Comparison of ENCODE assay signal across 5 fruit fly cellular contexts in the genomic region with DNA sequence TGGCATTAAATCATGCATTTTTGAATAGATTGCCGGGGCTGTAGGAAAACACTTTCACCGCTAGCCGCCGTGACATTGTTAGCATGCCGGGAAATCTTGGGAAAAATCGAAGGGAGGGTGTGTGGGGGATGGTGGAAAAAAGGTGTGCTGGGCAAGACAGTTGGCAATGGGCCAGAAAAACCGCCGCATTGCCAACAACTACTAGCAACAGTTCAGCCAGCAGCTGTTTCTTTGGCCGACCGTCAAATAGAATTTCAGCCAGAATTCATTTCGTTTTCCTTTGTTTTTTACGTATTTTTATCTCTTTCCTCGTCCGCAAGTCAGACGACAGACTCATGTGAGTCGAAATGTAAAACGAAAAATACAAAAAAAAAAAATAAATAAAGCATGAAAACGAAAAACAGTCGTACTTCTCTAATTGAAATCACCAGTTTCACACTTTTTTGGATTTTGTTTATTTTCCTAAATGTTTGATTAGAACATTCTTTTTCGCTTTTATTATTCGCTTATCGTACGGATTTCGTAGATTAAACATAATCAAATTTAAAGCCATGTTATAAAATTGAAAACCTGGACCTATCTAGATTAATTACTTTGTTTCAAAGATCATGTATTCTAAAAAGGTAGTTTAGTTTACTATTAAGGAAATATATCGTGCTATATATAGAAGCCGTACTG.
A peak's percentile ranks its signal among the peaks of the same experiment; 100 is the strongest.
TF ChIP-seq lines count a peak whose summit lies in the region.

No protein-coding gene starts in this region.

- TF ChIP-seq CTCF in whole organism, embryonic (GFP tag; optimal IDR thresholded peaks at IDR 0.05; lab: Kevin White, UChicago) = no peak

TF ChIP-seq in whole organism, adult, 20 proteins besides CTCF, POLR2A, EP300 and RAD21:
- TF ChIP-seq toe (GFP tag; optimal IDR thresholded peaks at IDR 0.05; lab: Kevin White, UChicago) = peak; percentile 17
- no peak for TF ChIP-seq ovo (GFP tag; optimal IDR thresholded peaks at IDR 0.05; lab: Kevin White, UChicago)
- TF ChIP-seq pad (GFP tag; optimal IDR thresholded peaks at IDR 0.05; lab: Kevin White, UChicago) = peak; percentile 6
- peak; percentile 65 for TF ChIP-seq CG14711 (tag; optimal IDR thresholded peaks at IDR 0.05; lab: Kevin White, UChicago)
- no peak for TF ChIP-seq CG7045 (GFP tag; optimal IDR thresholded peaks at IDR 0.05; lab: Kevin White, UChicago)
- TF ChIP-seq CG11617 (GFP tag; optimal IDR thresholded peaks at IDR 0.05; lab: Kevin White, UChicago) = peak; percentile 57
- TF ChIP-seq Hr96 (GFP tag; optimal IDR thresholded peaks at IDR 0.05; lab: Kevin White, UChicago) = peak; percentile 53
- TF ChIP-seq CG1620 (GFP tag; optimal IDR thresholded peaks at IDR 0.05; lab: Kevin White, UChicago) = no peak
- peak; percentile 37 for TF ChIP-seq Mnt (GFP tag; optimal IDR thresholded peaks at IDR 0.05; lab: Kevin White, UChicago)
- peak; percentile 77 for TF ChIP-seq CG33017 (tag; optimal IDR thresholded peaks at IDR 0.05; lab: Kevin White, UChicago)
- TF ChIP-seq CG7101 (tag; optimal IDR thresholded peaks at IDR 0.05; lab: Kevin White, UChicago) = peak; percentile 68
- no peak for TF ChIP-seq CG12768 (GFP tag; optimal IDR thresholded peaks at IDR 0.05; lab: Kevin White, UChicago)
- peak; percentile 48 for TF ChIP-seq bab1 (GFP tag; optimal IDR thresholded peaks at IDR 0.05; lab: Kevin White, UChicago)
- TF ChIP-seq kay (GFP tag; lab: Kevin White, UChicago; ENCODE audit: borderline replicate concordance) = peak; percentile 83
- TF ChIP-seq CG5204 (GFP tag; optimal IDR thresholded peaks at IDR 0.05; lab: Kevin White, UChicago) = peak; percentile 56

TF ChIP-seq in whole organism, embryonic, 481 proteins besides CTCF, POLR2A, EP300 and RAD21 (continues in another document):
- TF ChIP-seq Med (GFP tag; lab: Kevin White, UChicago) (peak; percentile 73), Fer1 (GFP tag; optimal IDR thresholded peaks at IDR 0.05; lab: Kevin White, UChicago) (peak; percentile 69), slbo (GFP tag; IDR thresholded peaks at IDR 0.05; lab: Robert Waterston, UW) (peak; percentile 35), CG13424 (tag; optimal IDR thresholded peaks at IDR 0.05; lab: Kevin White, UChicago) (peak; percentile 53), CG6683 (GFP tag; optimal IDR thresholded peaks at IDR 0.05; lab: Kevin White, UChicago) (peak; percentile 4), Adf1 (GFP tag; IDR thresholded peaks at IDR 0.05; lab: Robert Waterston, UW) (0 out of 2 replicates have a peak, but pooled peaks have one; percentile 6), bcd (GFP tag; optimal IDR thresholded peaks at IDR 0.05; lab: Kevin White, UChicago) (peak; percentile 5), Ada2b (GFP tag; IDR thresholded peaks at IDR 0.05; lab: Robert Waterston, UW) (0 out of 2 replicates have a peak, but pooled peaks have one; percentile 26), Atf6 (GFP tag; IDR thresholded peaks at IDR 0.05; lab: Robert Waterston, UW) (peak; percentile 28; the same call in 1 of the 2 replicates), Rfx (GFP tag; IDR thresholded peaks at IDR 0.05; lab: Robert Waterston, UW) (peak; percentile 41), seq (GFP tag; IDR thresholded peaks at IDR 0.05; lab: Robert Waterston, UW) (no peak), Hr51 (GFP tag; optimal IDR thresholded peaks at IDR 0.05; lab: Kevin White, UChicago) (peak in 1 of 2 experiments; percentile 59), cwo (GFP tag; optimal IDR thresholded peaks at IDR 0.05; lab: Kevin White, UChicago) (no peak), CG5953 (GFP tag; IDR thresholded peaks at IDR 0.05; lab: Robert Waterston, UW) (no peak), CG2120 (GFP tag; optimal IDR thresholded peaks at IDR 0.05; lab: Kevin White, UChicago) (peak; percentile 87), sens-2 (GFP tag; IDR thresholded peaks at IDR 0.05; lab: Robert Waterston, UW) (no peak), Elba2 (GFP tag; optimal IDR thresholded peaks at IDR 0.05; lab: Kevin White, UChicago) (no peak)

TF ChIP-seq in whole organism, prepupa, 60 proteins besides CTCF, POLR2A, EP300 and RAD21 (continues in another document):
- no peak for TF ChIP-seq CG34406 (GFP tag; optimal IDR thresholded peaks at IDR 0.05; lab: Kevin White, UChicago)
- TF ChIP-seq cyc (GFP tag; optimal IDR thresholded peaks at IDR 0.05; lab: Kevin White, UChicago) = no peak
- TF ChIP-seq esn (GFP tag; optimal IDR thresholded peaks at IDR 0.05; lab: Kevin White, UChicago) = peak; percentile 31
- TF ChIP-seq CG9139 (GFP tag; optimal IDR thresholded peaks at IDR 0.05; lab: Kevin White, UChicago) = no peak
- TF ChIP-seq CG32006 (GFP tag; optimal IDR thresholded peaks at IDR 0.05; lab: Kevin White, UChicago) = no peak
- TF ChIP-seq Ets21C (GFP tag; optimal IDR thresholded peaks at IDR 0.05; lab: Kevin White, UChicago) = peak; percentile 38
- TF ChIP-seq CG6163 (GFP tag; IDR thresholded peaks at IDR 0.05; lab: Robert Waterston, UW) = no peak
- no peak for TF ChIP-seq ss (GFP tag; optimal IDR thresholded peaks at IDR 0.05; lab: Kevin White, UChicago)
- no peak for TF ChIP-seq CG11294 (GFP tag; IDR thresholded peaks at IDR 0.05; lab: Robert Waterston, UW)
- TF ChIP-seq CG6854 (GFP tag; optimal IDR thresholded peaks at IDR 0.05; lab: Kevin White, UChicago) = no peak
- TF ChIP-seq fd59A (GFP tag; optimal IDR thresholded peaks at IDR 0.05; lab: Kevin White, UChicago) = no peak
- TF ChIP-seq Eip75B (GFP tag; optimal IDR thresholded peaks at IDR 0.05; lab: Kevin White, UChicago) = no peak
- no peak for TF ChIP-seq vri (GFP tag; optimal IDR thresholded peaks at IDR 0.05; lab: Kevin White, UChicago)
- TF ChIP-seq dsx (GFP tag; optimal IDR thresholded peaks at IDR 0.05; lab: Kevin White, UChicago; ENCODE audit: poor library complexity, severe bottlenecking) = no peak
- no peak for TF ChIP-seq fd85E (GFP tag; optimal IDR thresholded peaks at IDR 0.05; lab: Kevin White, UChicago)
- no peak for TF ChIP-seq CG3919 (GFP tag; optimal IDR thresholded peaks at IDR 0.05; lab: Kevin White, UChicago)
- TF ChIP-seq eg (GFP tag; IDR thresholded peaks at IDR 0.05; lab: Robert Waterston, UW) = 0 out of 3 replicates have a peak, but pooled peaks have one; percentile 44
- no peak for TF ChIP-seq CG3032 (tag; optimal IDR thresholded peaks at IDR 0.05; lab: Kevin White, UChicago)

TF ChIP-seq in whole organism, pupa, 21 proteins besides CTCF, POLR2A, EP300 and RAD21:
- TF ChIP-seq CG32121 (GFP tag; IDR thresholded peaks at IDR 0.05; lab: Robert Waterston, UW) (peak; percentile 91), CG12605 (GFP tag; IDR thresholded peaks at IDR 0.05; lab: Robert Waterston, UW) (0 out of 2 replicates have a peak, but pooled peaks have one; percentile 22), D1 (tag; optimal IDR thresholded peaks at IDR 0.05; lab: Kevin White, UChicago) (no peak), Ets98B (GFP tag; IDR thresholded peaks at IDR 0.05; lab: Robert Waterston, UW) (no peak; the same call in 1 of the 2 replicates), gl (tag; optimal IDR thresholded peaks at IDR 0.05; lab: Kevin White, UChicago) (no peak), CG14655 (GFP tag; optimal IDR thresholded peaks at IDR 0.05; lab: Kevin White, UChicago) (peak; percentile 26), CG15710 (tag; optimal IDR thresholded peaks at IDR 0.05; lab: Kevin White, UChicago) (no peak), CG4496 (GFP tag; IDR thresholded peaks at IDR 0.05; lab: Robert Waterston, UW) (peak; percentile 37; the same call in 1 of the 3 replicates), Snoo (tag; optimal IDR thresholded peaks at IDR 0.05; lab: Kevin White, UChicago) (peak; percentile 9), CG8301 (tag; optimal IDR thresholded peaks at IDR 0.05; lab: Kevin White, UChicago) (peak; percentile 19), CG10348 (GFP tag; IDR thresholded peaks at IDR 0.05; lab: Robert Waterston, UW) (no peak)
TF ChIP-seq in whole organism, pupa: peak in this region for 6.

TF ChIP-seq in whole organism, wandering third instar larva, 38 proteins besides CTCF, POLR2A, EP300 and RAD21 (continues in another document):
- TF ChIP-seq lola (GFP tag; optimal IDR thresholded peaks at IDR 0.05; lab: Kevin White, UChicago) (no peak), usp (GFP tag; optimal IDR thresholded peaks at IDR 0.05; lab: Kevin White, UChicago) (no peak), h (GFP tag; optimal IDR thresholded peaks at IDR 0.05; lab: Kevin White, UChicago) (peak; percentile 61), OdsH (GFP tag; optimal IDR thresholded peaks at IDR 0.05; lab: Kevin White, UChicago) (peak; percentile 40), brk (GFP tag; optimal IDR thresholded peaks at IDR 0.05; lab: Kevin White, UChicago) (peak; percentile 11), pan (optimal IDR thresholded peaks at IDR 0.05; lab: Kevin White, UChicago) (no peak), ey (GFP tag; optimal IDR thresholded peaks at IDR 0.05; lab: Kevin White, UChicago) (peak; percentile 45), CrebA (GFP tag; optimal IDR thresholded peaks at IDR 0.05; lab: Kevin White, UChicago; ENCODE audit: borderline replicate concordance) (no peak), CG9705 (GFP tag; optimal IDR thresholded peaks at IDR 0.05; lab: Kevin White, UChicago) (no peak), sv (GFP tag; optimal IDR thresholded peaks at IDR 0.05; lab: Kevin White, UChicago) (no peak), jim (GFP tag; optimal IDR thresholded peaks at IDR 0.05; lab: Kevin White, UChicago) (no peak), psq (GFP tag; optimal IDR thresholded peaks at IDR 0.05; lab: Kevin White, UChicago) (peak; percentile 39), dl (GFP tag; optimal IDR thresholded peaks at IDR 0.05; lab: Kevin White, UChicago; ENCODE audit: insufficient read depth in 1 of 2, partially characterized antibody in 2 of 2) (no peak), Mio (GFP tag; optimal IDR thresholded peaks at IDR 0.05; lab: Kevin White, UChicago) (no peak), Dif (GFP tag; optimal IDR thresholded peaks at IDR 0.05; lab: Kevin White, UChicago; ENCODE audit: partially characterized antibody) (no peak), rgr (GFP tag; optimal IDR thresholded peaks at IDR 0.05; lab: Kevin White, UChicago) (peak; percentile 46), N (GFP tag; optimal IDR thresholded peaks at IDR 0.05; lab: Kevin White, UChicago) (no peak), fru (GFP tag; optimal IDR thresholded peaks at IDR 0.05; lab: Kevin White, UChicago) (peak; percentile 58), GATAd (GFP tag; optimal IDR thresholded peaks at IDR 0.05; lab: Kevin White, UChicago) (no peak), Rel (GFP tag; optimal IDR thresholded peaks at IDR 0.05; lab: Kevin White, UChicago) (no peak), Rel (tag; optimal IDR thresholded peaks at IDR 0.05; lab: Kevin White, UChicago) (no peak), woc (GFP tag; optimal IDR thresholded peaks at IDR 0.05; lab: Kevin White, UChicago) (no peak), Hr78 (GFP tag; optimal IDR thresholded peaks at IDR 0.05; lab: Kevin White, UChicago) (no peak), sage (GFP tag; optimal IDR thresholded peaks at IDR 0.05; lab: Kevin White, UChicago) (no peak), dsf (GFP tag; optimal IDR thresholded peaks at IDR 0.05; lab: Kevin White, UChicago; ENCODE audit: borderline replicate concordance) (no peak), tai (GFP tag; optimal IDR thresholded peaks at IDR 0.05; lab: Kevin White, UChicago) (peak; percentile 41), Sp1 (GFP tag; optimal IDR thresholded peaks at IDR 0.05; lab: Kevin White, UChicago) (peak; percentile 24), dmrt93B (GFP tag; optimal IDR thresholded peaks at IDR 0.05; lab: Kevin White, UChicago) (no peak)
